Worm (Caenorhabditis elegans): ENCODE results near the gene clec-171.

ce11 chrIV:1453451-1453850 is 26.3 kb upstream of the clec-171 start:
- no peak for TF ChIP-seq pros-1 (tag; optimal IDR thresholded peaks at IDR 0.05)
- no peak for TF ChIP-seq pha-4 (tag; optimal IDR thresholded peaks at IDR 0.05)
- no peak for TF ChIP-seq sdc-2 (tag; optimal IDR thresholded peaks at IDR 0.05)
- no peak for TF ChIP-seq npax-4 (tag; optimal IDR thresholded peaks at IDR 0.05)
- TF ChIP-seq dve-1 (tag; optimal IDR thresholded peaks at IDR 0.05) = no peak
- no peak for TF ChIP-seq hlh-30 (tag; optimal IDR thresholded peaks at IDR 0.05; ENCODE audit: insufficient read depth)
- no peak for TF ChIP-seq ets-4 (tag; optimal IDR thresholded peaks at IDR 0.05)
- no peak for TF ChIP-seq unc-55 (GFP tag; optimal IDR thresholded peaks at IDR 0.05)
- TF ChIP-seq pqm-1 (tag; optimal IDR thresholded peaks at IDR 0.05) = no peak
- TF ChIP-seq ceh-31 (tag; optimal IDR thresholded peaks at IDR 0.05) = no peak
- TF ChIP-seq nhr-11 (tag; optimal IDR thresholded peaks at IDR 0.05) = no peak
- no peak for TF ChIP-seq fkh-6 (tag; optimal IDR thresholded peaks at IDR 0.05)
- no peak for TF ChIP-seq unc-42 (tag; optimal IDR thresholded peaks at IDR 0.05)
- TF ChIP-seq elt-4 (tag; optimal IDR thresholded peaks at IDR 0.05) = no peak

Measured in whole organism, late embryonic.